Fruit fly (Drosophila melanogaster): ENCODE data around the gene CG11357.

The CG11357 gene

dm6 chr3L:4521809-4522208 is 20.0 kb upstream of the CG11357 start:
- TF ChIP-seq fkh (GFP tag; optimal IDR thresholded peaks at IDR 0.05) (peak; percentile 79), pdm3 (GFP tag; optimal IDR thresholded peaks at IDR 0.05) (no peak), esn (GFP tag; optimal IDR thresholded peaks at IDR 0.05) (no peak)

- TF ChIP-seq CG7368 (GFP tag; optimal IDR thresholded peaks at IDR 0.05) = no peak
- TF ChIP-seq Ets21C (GFP tag; optimal IDR thresholded peaks at IDR 0.05) = no peak
- TF ChIP-seq salr (GFP tag; optimal IDR thresholded peaks at IDR 0.05) = no peak
- TF ChIP-seq CG6276 (GFP tag; optimal IDR thresholded peaks at IDR 0.05) = peak; percentile 8
- TF ChIP-seq CG11902 (GFP tag; optimal IDR thresholded peaks at IDR 0.05) = no peak
- TF ChIP-seq topi (GFP tag; optimal IDR thresholded peaks at IDR 0.05) = no peak
- no peak for TF ChIP-seq Hr39 (GFP tag; optimal IDR thresholded peaks at IDR 0.05)
- no peak for TF ChIP-seq CG4318 (GFP tag; optimal IDR thresholded peaks at IDR 0.05)
- no peak for TF ChIP-seq CG10669 (GFP tag; optimal IDR thresholded peaks at IDR 0.05)
- no peak for TF ChIP-seq Eip93F (GFP tag; optimal IDR thresholded peaks at IDR 0.05)
- no peak for TF ChIP-seq CG8632 (GFP tag; optimal IDR thresholded peaks at IDR 0.05)
- no peak for TF ChIP-seq esn (GFP tag; optimal IDR thresholded peaks at IDR 0.05)
- peak; percentile 21; the same call in 1 of the 3 replicates for TF ChIP-seq CG8119 (GFP tag; IDR thresholded peaks at IDR 0.05)
- peak; percentile 27 for TF ChIP-seq fkh (GFP tag; optimal IDR thresholded peaks at IDR 0.05)
- no peak for TF ChIP-seq Hr38 (GFP tag; optimal IDR thresholded peaks at IDR 0.05)
- TF ChIP-seq CG11294 (GFP tag; IDR thresholded peaks at IDR 0.05) = no peak
- no peak for TF ChIP-seq Ets96B (tag; optimal IDR thresholded peaks at IDR 0.05)
- peak; percentile 3 for TF ChIP-seq CG3919 (GFP tag; optimal IDR thresholded peaks at IDR 0.05)
- TF ChIP-seq Hr4 (GFP tag; optimal IDR thresholded peaks at IDR 0.05) = no peak
- no peak for TF ChIP-seq CG31627 (GFP tag; optimal IDR thresholded peaks at IDR 0.05)
- no peak for TF ChIP-seq CG34406 (GFP tag; optimal IDR thresholded peaks at IDR 0.05)
- TF ChIP-seq CG6792 (GFP tag; optimal IDR thresholded peaks at IDR 0.05) = no peak
- TF ChIP-seq dac (GFP tag; optimal IDR thresholded peaks at IDR 0.05) = no peak
- no peak for TF ChIP-seq cyc (GFP tag; optimal IDR thresholded peaks at IDR 0.05)
- no peak for TF ChIP-seq CG1621 (tag; optimal IDR thresholded peaks at IDR 0.05)
- TF ChIP-seq fd59A (GFP tag; optimal IDR thresholded peaks at IDR 0.05) = no peak
- TF ChIP-seq Sox14 (GFP tag; optimal IDR thresholded peaks at IDR 0.05) = no peak
- TF ChIP-seq fd85E (GFP tag; optimal IDR thresholded peaks at IDR 0.05) = no peak
- no peak for TF ChIP-seq CG32006 (GFP tag; optimal IDR thresholded peaks at IDR 0.05)
- no peak for TF ChIP-seq CG16779 (tag; optimal IDR thresholded peaks at IDR 0.05)
- peak; percentile 17 to 36 for TF ChIP-seq ss (GFP tag; optimal IDR thresholded peaks at IDR 0.05)
- TF ChIP-seq Eip75B (GFP tag; optimal IDR thresholded peaks at IDR 0.05) = no peak
- TF ChIP-seq OdsH (GFP tag; optimal IDR thresholded peaks at IDR 0.05) = no peak
- TF ChIP-seq Eip78C (GFP tag) = no peak
- peak; percentile 35 for TF ChIP-seq net (GFP tag; optimal IDR thresholded peaks at IDR 0.05)
- peak; percentile 24 for TF ChIP-seq dsx (GFP tag; optimal IDR thresholded peaks at IDR 0.05; ENCODE audit: poor library complexity, severe bottlenecking)
- TF ChIP-seq Sox102F (GFP tag; optimal IDR thresholded peaks at IDR 0.05) = no peak
- TF ChIP-seq svp (GFP tag) = peak; percentile 66
- TF ChIP-seq Gug (GFP tag; IDR thresholded peaks at IDR 0.05) = no peak
- TF ChIP-seq CG6854 (GFP tag; optimal IDR thresholded peaks at IDR 0.05) = no peak
- peak; percentile 61; the same call in 1 of the 3 replicates for TF ChIP-seq eg (GFP tag; IDR thresholded peaks at IDR 0.05)
- no peak for TF ChIP-seq acj6 (GFP tag; optimal IDR thresholded peaks at IDR 0.05)
- no peak for TF ChIP-seq pdm3 (GFP tag; optimal IDR thresholded peaks at IDR 0.05)
- no peak for TF ChIP-seq spab (GFP tag; optimal IDR thresholded peaks at IDR 0.05)
- TF ChIP-seq lz (GFP tag; optimal IDR thresholded peaks at IDR 0.05) = no peak
- TF ChIP-seq CG10631 (GFP tag; optimal IDR thresholded peaks at IDR 0.05) = no peak
- no peak for TF ChIP-seq achi (GFP tag; optimal IDR thresholded peaks at IDR 0.05)
- no peak for TF ChIP-seq Lpt (GFP tag; optimal IDR thresholded peaks at IDR 0.05)
- TF ChIP-seq vri (GFP tag; optimal IDR thresholded peaks at IDR 0.05) = no peak
Observed at dm6 chr3L:4531941-4532478, 9.8 kb upstream of the CG11357 start, which contains the start of gene Tie. TSS of gene Tie (minus strand) at chr3L:4532145.
